Fruit fly (Drosophila melanogaster): ENCODE measurements around the gene CG5435.
A peak's percentile ranks its signal among the peaks of the same experiment; 100 is the strongest.

CG5435 gene

dm6 chr2L:12413899-12414298 lies 16.8 kb downstream of the CG5435 start (continued):
- peak; percentile 13 for TF ChIP-seq CG10669 (GFP tag; optimal IDR thresholded peaks at IDR 0.05)
- no peak for TF ChIP-seq Sox102F (GFP tag; optimal IDR thresholded peaks at IDR 0.05)
- no peak for TF ChIP-seq CG8632 (GFP tag; optimal IDR thresholded peaks at IDR 0.05)
- TF ChIP-seq Smox (GFP tag; optimal IDR thresholded peaks at IDR 0.05) = no peak
- TF ChIP-seq dsx (GFP tag; optimal IDR thresholded peaks at IDR 0.05; ENCODE audit: poor library complexity, severe bottlenecking) = no peak
- TF ChIP-seq salr (GFP tag; optimal IDR thresholded peaks at IDR 0.05) = no peak
- no peak for TF ChIP-seq fd85E (GFP tag; optimal IDR thresholded peaks at IDR 0.05)
- no peak for TF ChIP-seq fd59A (GFP tag; optimal IDR thresholded peaks at IDR 0.05)
- TF ChIP-seq spab (GFP tag; optimal IDR thresholded peaks at IDR 0.05) = no peak
- no peak for TF ChIP-seq CG4318 (GFP tag; optimal IDR thresholded peaks at IDR 0.05)
- TF ChIP-seq svp (GFP tag) = peak; percentile 53
- no peak for TF ChIP-seq CG1621 (tag; optimal IDR thresholded peaks at IDR 0.05)
- no peak for TF ChIP-seq CG11902 (GFP tag; optimal IDR thresholded peaks at IDR 0.05)
- no peak for TF ChIP-seq lz (GFP tag; optimal IDR thresholded peaks at IDR 0.05)
- TF ChIP-seq achi (GFP tag; optimal IDR thresholded peaks at IDR 0.05) = no peak
- TF ChIP-seq esn (GFP tag; optimal IDR thresholded peaks at IDR 0.05) = peak; percentile 7
- no peak for TF ChIP-seq CG11294 (GFP tag; IDR thresholded peaks at IDR 0.05)
- no peak for TF ChIP-seq vri (GFP tag; optimal IDR thresholded peaks at IDR 0.05)
- TF ChIP-seq Met (GFP tag; optimal IDR thresholded peaks at IDR 0.05) = no peak
- no peak for TF ChIP-seq CG6792 (GFP tag; optimal IDR thresholded peaks at IDR 0.05)
- no peak for TF ChIP-seq CG3919 (GFP tag; optimal IDR thresholded peaks at IDR 0.05)
- TF ChIP-seq CG31627 (GFP tag; optimal IDR thresholded peaks at IDR 0.05) = no peak
- no peak for TF ChIP-seq cyc (GFP tag; optimal IDR thresholded peaks at IDR 0.05)
- TF ChIP-seq CG10631 (GFP tag; optimal IDR thresholded peaks at IDR 0.05) = peak; percentile 11
- no peak for TF ChIP-seq Eip93F (GFP tag; optimal IDR thresholded peaks at IDR 0.05)
- no peak for TF ChIP-seq pdm3 (GFP tag; optimal IDR thresholded peaks at IDR 0.05)

dm6 chr2L:12410679-12411078 lies 20.0 kb downstream of the CG5435 start:
- TF ChIP-seq CG4318 (GFP tag; optimal IDR thresholded peaks at IDR 0.05) (no peak), svp (GFP tag) (peak; percentile 29), CG10631 (GFP tag; optimal IDR thresholded peaks at IDR 0.05) (no peak), CG3032 (tag; optimal IDR thresholded peaks at IDR 0.05) (no peak), esn (GFP tag; optimal IDR thresholded peaks at IDR 0.05) (no peak), CG7368 (GFP tag; optimal IDR thresholded peaks at IDR 0.05) (no peak), fkh (GFP tag; optimal IDR thresholded peaks at IDR 0.05) (no peak), vri (GFP tag; optimal IDR thresholded peaks at IDR 0.05) (no peak), Hr38 (GFP tag; optimal IDR thresholded peaks at IDR 0.05) (no peak), Eip93F (GFP tag; optimal IDR thresholded peaks at IDR 0.05) (no peak), dsx (GFP tag; optimal IDR thresholded peaks at IDR 0.05; ENCODE audit: poor library complexity, severe bottlenecking) (no peak), Eip78C (GFP tag) (peak; percentile 51), topi (GFP tag; optimal IDR thresholded peaks at IDR 0.05) (no peak), achi (GFP tag; optimal IDR thresholded peaks at IDR 0.05) (no peak), Sox15 (GFP tag; optimal IDR thresholded peaks at IDR 0.05) (no peak), lz (GFP tag; optimal IDR thresholded peaks at IDR 0.05) (no peak), fd59A (GFP tag; optimal IDR thresholded peaks at IDR 0.05) (no peak), CG6163 (GFP tag; IDR thresholded peaks at IDR 0.05) (0 out of 3 replicates have a peak, but pooled peaks have one; percentile 17), CG1621 (tag; optimal IDR thresholded peaks at IDR 0.05) (no peak), CG11294 (GFP tag; IDR thresholded peaks at IDR 0.05) (no peak), Sox102F (GFP tag; optimal IDR thresholded peaks at IDR 0.05) (no peak)

- TF ChIP-seq fkh (GFP tag; optimal IDR thresholded peaks at IDR 0.05) (peak; percentile 28), Eip75B (GFP tag; optimal IDR thresholded peaks at IDR 0.05) (no peak), CG1621 (tag; optimal IDR thresholded peaks at IDR 0.05) (no peak)
Measured at dm6 chr2L:12404555-12405077, 26.1 kb downstream of the CG5435 start.

dm6 chr2L:12397974-12398373 lies 32.7 kb downstream of the CG5435 start, which contains the start of gene Pkd2:
Gene Pkd2 (plus strand): TSS chr2L:12398274.
- no peak for TF ChIP-seq Smox (GFP tag; optimal IDR thresholded peaks at IDR 0.05)
- TF ChIP-seq Lpt (GFP tag; optimal IDR thresholded peaks at IDR 0.05) = no peak
- no peak for TF ChIP-seq CG3032 (tag; optimal IDR thresholded peaks at IDR 0.05)
